Worm (Caenorhabditis elegans) whole organism, early embryonic: ENCODE data around the gene del-6.

ENCODE experiments used
- B0310.2 ChIP-seq: sonication (generic microtip); optimal IDR thresholded peaks from 2 replicates; lab custom pipeline; 2016; ENCODE audit warnings: mild to moderate bottlenecking, missing genetic modification characterization, missing compliant biosample characterization
- F13C5.2 ChIP-seq: sonication (generic microtip); optimal IDR thresholded peaks from 2 replicates; lab custom pipeline; 2017; ENCODE audit warnings: mild to moderate bottlenecking, missing genetic modification characterization, inconsistent platforms, missing compliant biosample characterization
- aly-1 ChIP-seq: sonication (generic microtip); optimal IDR thresholded peaks from 2 replicates; lab custom pipeline; 2016; ENCODE audit warnings: missing genetic modification characterization, missing compliant biosample characterization
- ama-1 ChIP-seq: fragments of 150-350 bp; optimal IDR thresholded peaks from 2 replicates; lab custom pipeline; 2014
- ceh-13 ChIP-seq: fragments of 200-800 bp; sonication (Bioruptor generic); optimal IDR thresholded peaks from 2 replicates; lab custom pipeline; 2018; ENCODE audit warnings: mild to moderate bottlenecking, missing genetic modification characterization, missing compliant biosample characterization
- ceh-36 ChIP-seq: sonication (generic microtip); optimal IDR thresholded peaks from 2 replicates; lab custom pipeline; 2016; ENCODE audit warnings: missing genetic modification characterization, inconsistent platforms, missing compliant biosample characterization
- ets-7 ChIP-seq: sonication (generic microtip); optimal IDR thresholded peaks from 2 replicates; lab custom pipeline; 2016; ENCODE audit warnings: missing genotype, missing genetic modification characterization, missing compliant biosample characterization
- flt-1 ChIP-seq: fragments of 200-800 bp; sonication (Bioruptor generic); IDR thresholded peaks from 2 replicates; pipeline ENCODE4 v1.3.6; 2022; ENCODE audit warnings: missing genetic modification characterization, missing compliant biosample characterization
- hmbx-1 ChIP-seq: sonication (generic microtip); optimal IDR thresholded peaks from 2 replicates; lab custom pipeline; 2016; ENCODE audit warnings: mild to moderate bottlenecking, missing genetic modification characterization, missing compliant biosample characterization
- hmg-4 ChIP-seq: fragments of 200-800 bp; sonication (Bioruptor generic); optimal IDR thresholded peaks from 2 replicates; lab custom pipeline; 2018; ENCODE audit warnings: mild to moderate bottlenecking, missing genetic modification characterization, missing compliant biosample characterization
- hnd-1 ChIP-seq: sonication (generic microtip); optimal IDR thresholded peaks from 2 replicates; lab custom pipeline; 2016; ENCODE audit warnings: missing genetic modification characterization, missing compliant biosample characterization
- pes-1 ChIP-seq: fragments of 200-800 bp; sonication (Bioruptor generic); IDR thresholded peaks from 2 replicates; pipeline ENCODE4 v1.3.6; 2022; ENCODE audit warnings: missing genetic modification reagents, missing genetic modification characterization, missing compliant biosample characterization
- scrt-1 ChIP-seq: fragments of 200-800 bp; sonication (Bioruptor generic); IDR thresholded peaks from 2 replicates; pipeline ENCODE4 v1.3.6; 2022; ENCODE audit warnings: missing genetic modification characterization, missing compliant biosample characterization
- sea-1 ChIP-seq: fragments of 200-800 bp; sonication (Bioruptor generic); conservative IDR thresholded peaks from 2 replicates; pipeline ENCODE4 v1.3.6; 2022; ENCODE audit warnings: missing genetic modification characterization, missing compliant biosample characterization
- tbx-11 ChIP-seq: fragments of 200-800 bp; sonication (Bioruptor generic); IDR thresholded peaks from 2 replicates; pipeline ENCODE4 v1.3.6; 2022; ENCODE audit warnings: missing genetic modification characterization, missing compliant biosample characterization
- tbx-37 ChIP-seq: fragments of 200-800 bp; sonication (Bioruptor generic); conservative IDR thresholded peaks from 2 replicates; pipeline ENCODE4 v1.3.6; 2022; ENCODE audit warnings: missing genetic modification reagents, missing genetic modification characterization, missing compliant biosample characterization
- tra-4 ChIP-seq: sonication (generic microtip); optimal IDR thresholded peaks from 2 replicates; lab custom pipeline; 2017; ENCODE audit warnings: missing genetic modification characterization, missing compliant biosample characterization

The del-6 gene

DNA sequence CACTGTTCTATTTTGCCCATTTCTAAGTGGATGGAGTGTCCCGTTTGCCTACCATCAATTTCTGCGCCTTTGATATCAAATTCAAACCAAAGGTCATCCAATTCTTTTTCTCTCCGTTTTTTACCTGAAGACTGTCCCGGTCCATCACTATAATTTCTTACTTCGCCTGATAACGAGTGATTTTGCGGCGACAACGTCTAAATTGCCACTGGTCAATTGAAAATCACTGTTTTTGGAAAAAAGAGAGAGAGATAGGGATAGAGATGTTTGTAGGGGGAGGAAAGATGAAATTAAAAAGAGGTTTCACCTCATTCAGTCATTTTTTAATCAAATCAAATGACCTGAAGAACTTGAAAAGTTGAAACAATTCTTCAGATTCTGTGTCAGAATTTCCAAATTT is 1.2 kb upstream of the del-6 start:
- TF ChIP-seq hmbx-1 (tag; lab: Kevin White, UChicago) (no peak), ceh-13 (no peak), hmg-4 (no peak), hnd-1 (tag; lab: Kevin White, UChicago) (no peak), flt-1 (no peak), sea-1 (GFP tag; lab: Robert Waterston, UW) (no peak), scrt-1 (GFP tag; lab: Robert Waterston, UW) (no peak)

DNA sequence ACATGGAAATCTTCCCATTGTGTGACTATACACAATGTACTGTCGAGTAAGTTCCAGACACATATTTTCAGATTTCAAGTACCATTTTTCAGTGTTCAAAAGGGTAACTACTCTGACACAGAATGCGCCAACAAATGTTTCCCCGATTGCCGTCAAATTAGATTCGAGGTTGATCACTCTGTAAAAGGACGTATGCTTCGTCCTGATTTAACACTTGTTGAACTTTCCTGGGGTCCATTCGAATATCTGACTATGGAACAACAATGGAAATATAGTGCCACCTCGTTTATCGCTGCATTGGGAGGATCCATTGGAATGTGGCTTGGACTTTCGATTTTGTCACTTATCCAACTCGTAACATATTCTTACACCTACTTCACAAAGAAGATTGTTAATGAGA is 1.5 kb downstream of the del-6 start:
- TF ChIP-seq scrt-1 (GFP tag; lab: Robert Waterston, UW): no peak
- TF ChIP-seq tbx-37: no peak
- no peak for TF ChIP-seq tra-4 (tag; lab: Kevin White, UChicago)
- TF ChIP-seq aly-1 (tag; lab: Kevin White, UChicago): no peak

DNA sequence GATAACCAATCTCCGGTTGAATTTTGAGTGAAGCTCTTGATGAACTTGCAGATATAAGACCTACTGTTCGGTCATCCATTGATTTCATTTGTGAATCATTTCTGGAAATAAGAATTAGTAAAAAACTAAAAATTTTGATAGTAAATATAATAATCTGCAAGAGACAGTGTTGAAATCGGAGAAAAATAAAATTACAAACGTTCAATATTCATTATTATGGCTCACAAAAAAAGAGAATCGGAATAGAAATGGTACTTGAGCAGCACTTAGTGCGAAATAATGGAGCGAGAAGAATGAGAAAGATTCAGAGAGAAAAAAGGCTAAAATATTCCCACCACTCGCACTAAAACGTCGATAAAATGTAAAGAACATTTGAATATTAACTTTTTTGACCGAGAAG is 3.6 kb downstream of the del-6 start, which contains the start of gene vps-54:
TSS of gene vps-54 (minus strand) at position 101 of the 400 bp plus-strand sequence.
- TF ChIP-seq pes-1 (GFP tag; lab: Robert Waterston, UW): no peak

DNA sequence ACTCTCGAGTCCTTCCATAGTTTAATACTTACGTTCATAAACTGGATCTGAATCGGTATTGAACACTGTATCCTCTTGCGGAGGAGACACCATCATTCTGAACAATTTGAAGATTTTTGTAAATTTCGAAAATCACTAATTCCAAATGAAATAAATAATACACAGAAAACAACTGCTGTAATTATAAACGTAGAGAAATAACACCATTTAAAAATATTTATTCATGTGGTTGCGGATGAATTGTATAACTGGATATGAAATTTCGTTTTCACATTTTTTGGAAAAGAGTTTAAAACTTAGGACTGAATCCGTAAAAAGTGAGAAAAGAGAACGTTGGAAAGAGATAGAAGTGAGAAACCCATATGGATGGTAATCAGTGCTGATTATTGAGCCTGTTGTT is 5.5 kb downstream of the del-6 start, which contains the start of gene mics-1:
TSS of gene mics-1 (minus strand) at position 101 of the 400 bp plus-strand sequence.
- TF ChIP-seq tbx-37 (no peak), aly-1 (tag; lab: Kevin White, UChicago) (no peak), ets-7 (tag; lab: Kevin White, UChicago) (no peak), hnd-1 (tag; lab: Kevin White, UChicago) (no peak), B0310.2 (tag; lab: Kevin White, UChicago) (no peak), ceh-13 (no peak)

DNA sequence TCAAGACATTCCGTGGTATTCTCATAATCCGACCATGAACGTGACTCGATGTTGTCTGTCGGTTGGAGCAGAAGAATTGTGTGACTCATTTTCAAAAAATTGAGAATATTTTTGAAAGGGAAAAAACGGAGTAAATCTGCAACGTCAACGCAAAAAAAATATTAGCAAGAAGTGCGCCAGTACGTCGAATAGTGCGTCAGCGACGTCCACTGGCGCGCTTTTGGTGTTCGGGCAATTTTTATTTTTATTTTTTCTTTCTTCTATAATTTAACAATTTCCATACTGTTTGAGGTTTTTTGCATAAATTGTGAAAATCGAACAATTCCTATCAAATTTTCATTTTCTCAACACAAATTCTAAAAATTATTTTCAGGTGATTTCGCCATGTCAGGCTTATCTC is 6.2 kb downstream of the del-6 start, which contains the start of the genes erh-1 and lpd-9:
TSS of gene erh-1 (minus strand) at position 204 of the 400 bp plus-strand sequence.
TSS of gene lpd-9 (plus strand) at position 368 of the 400 bp plus-strand sequence.
- TF ChIP-seq F13C5.2 (tag; lab: Kevin White, UChicago) (peak; percentile 54), tra-4 (tag; lab: Kevin White, UChicago) (no peak), tbx-37 (0 out of 2 replicates have a peak, but pooled peaks have one; percentile 31), hmbx-1 (tag; lab: Kevin White, UChicago) (no peak)

DNA sequence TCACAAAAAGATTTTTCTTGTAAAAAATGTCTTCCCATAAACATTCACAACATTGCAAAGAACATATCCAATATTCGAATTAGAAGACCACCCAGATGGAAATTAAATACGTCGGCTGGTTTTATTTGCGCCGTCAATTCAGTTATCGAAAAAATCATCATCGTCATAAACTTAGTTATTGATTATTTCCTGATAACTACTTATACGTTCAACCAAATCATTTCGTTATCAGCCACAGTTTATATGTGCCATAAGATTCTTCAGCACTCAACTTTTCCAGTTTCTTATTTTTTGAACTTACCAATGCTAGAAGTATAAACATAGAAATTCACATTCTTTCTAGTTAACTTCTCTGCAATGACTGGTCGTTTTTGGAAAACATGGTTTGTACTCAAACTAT is 7.9 kb downstream of the del-6 start:
- TF ChIP-seq B0310.2 (tag; lab: Kevin White, UChicago) (no peak), ets-7 (tag; lab: Kevin White, UChicago) (no peak), pes-1 (GFP tag; lab: Robert Waterston, UW) (no peak), tra-4 (tag; lab: Kevin White, UChicago) (no peak), hmbx-1 (tag; lab: Kevin White, UChicago) (no peak), ama-1 (lab: Kevin White, UChicago) (no peak), ceh-13 (no peak), aly-1 (tag; lab: Kevin White, UChicago) (no peak), sea-1 (GFP tag; lab: Robert Waterston, UW) (no peak), tbx-11 (GFP tag; lab: Robert Waterston, UW) (no peak), flt-1 (no peak), hmg-4 (no peak), F13C5.2 (tag; lab: Kevin White, UChicago) (no peak)

DNA sequence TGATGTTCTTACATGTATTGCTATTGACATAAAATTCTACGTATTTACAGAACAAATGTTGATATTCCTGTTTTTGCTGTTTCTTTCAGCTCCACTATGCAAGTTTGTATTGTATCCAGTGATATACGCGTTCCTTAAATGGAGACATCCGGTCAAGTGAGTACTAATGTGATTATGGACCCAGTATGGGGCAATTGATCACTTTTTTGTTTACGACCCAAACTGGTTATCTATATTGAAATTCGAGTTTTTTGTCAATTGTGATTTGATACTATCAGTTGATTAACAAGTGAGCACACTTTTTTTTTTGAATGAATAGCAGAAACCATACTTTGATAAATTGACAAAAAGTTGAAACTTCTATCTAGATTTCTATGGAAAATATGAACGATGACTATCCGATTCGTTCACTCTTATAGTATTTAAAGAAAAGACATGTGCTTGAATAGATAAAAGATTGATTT is 9.2 kb downstream of the del-6 start, which contains the start of gene T21C9.6:
TSS of gene T21C9.6 (plus strand) at position 51 of the 464 bp plus-strand sequence.
- TF ChIP-seq hmbx-1 (tag; lab: Kevin White, UChicago): no peak

DNA sequence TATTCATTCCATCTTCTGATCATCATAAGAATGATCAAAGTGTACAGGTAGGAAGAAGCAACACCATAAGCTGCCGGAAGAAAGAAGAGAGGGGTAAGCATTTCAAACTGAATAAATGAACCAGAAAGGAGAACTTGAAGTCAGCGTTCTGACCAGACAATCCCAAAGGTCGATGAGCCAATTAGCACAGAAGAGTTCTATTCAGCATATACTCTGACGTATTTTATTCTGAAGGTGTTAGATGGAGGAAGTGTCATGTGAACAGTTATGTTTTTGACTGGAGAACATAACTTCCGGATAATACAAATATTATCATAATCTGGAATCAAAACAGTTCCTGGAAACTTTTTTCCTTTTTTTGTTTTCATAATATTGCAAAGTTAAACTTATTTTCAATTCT is 16.0 kb downstream of the del-6 start, which contains the start of gene srg-32:
TSS of gene srg-32 (minus strand) at position 101 of the 400 bp plus-strand sequence.
- TF ChIP-seq hmg-4 (no peak), F13C5.2 (tag; lab: Kevin White, UChicago) (no peak), ceh-13 (no peak), aly-1 (tag; lab: Kevin White, UChicago) (no peak), tbx-37 (no peak), scrt-1 (GFP tag; lab: Robert Waterston, UW) (no peak), hmbx-1 (tag; lab: Kevin White, UChicago) (no peak), ets-7 (tag; lab: Kevin White, UChicago) (no peak), tbx-11 (GFP tag; lab: Robert Waterston, UW) (no peak), tra-4 (tag; lab: Kevin White, UChicago) (no peak), B0310.2 (tag; lab: Kevin White, UChicago) (no peak), sea-1 (GFP tag; lab: Robert Waterston, UW) (no peak), ceh-36 (tag; lab: Kevin White, UChicago) (no peak), ama-1 (lab: Kevin White, UChicago) (no peak), hnd-1 (tag; lab: Kevin White, UChicago) (no peak), pes-1 (GFP tag; lab: Robert Waterston, UW) (no peak)
